Worm (Caenorhabditis elegans) whole organism, young adult: ENCODE measurements around the gene srbc-20.

ENCODE experiments used
- F23B12.7 ChIP-seq: sonication (generic microtip); optimal IDR thresholded peaks from 2 replicates; lab custom pipeline; 2017; ENCODE audit warnings: missing genetic modification characterization, mild to moderate bottlenecking, missing compliant biosample characterization, antibody characterized with exemption, moderate library complexity; ENCODE audit not compliant: insufficient read depth
- ama-1 ChIP-seq, 3 experiments: fragments of 150-350 bp in 1 of 3; sonication (generic microtip) in 2 of 3; optimal IDR thresholded peaks; 2 replicates each; lab custom pipeline; 2014 to 2018; ENCODE audit warnings: missing biosample characterization in 2 of 3, missing genetic modification characterization in 2 of 3, missing genetic modification reagents in 2 of 3
- attf-5 ChIP-seq: fragments of 200-800 bp; sonication (Bioruptor generic); optimal IDR thresholded peaks from 2 replicates; lab custom pipeline; 2018; ENCODE audit warnings: mild to moderate bottlenecking, missing genetic modification characterization, missing compliant biosample characterization
- egl-44 ChIP-seq: fragments of 200-800 bp; sonication (Bioruptor generic); IDR thresholded peaks from 2 replicates; pipeline ENCODE4 v1.3.6; 2022; ENCODE audit warnings: missing genetic modification reagents, missing genetic modification characterization, missing compliant biosample characterization
- lag-1 ChIP-seq: fragments of 200-800 bp; sonication (Bioruptor generic); IDR thresholded peaks from 2 replicates; pipeline ENCODE4 v1.3.6; 2022; ENCODE audit warnings: missing genetic modification reagents, missing genetic modification characterization, missing compliant biosample characterization
- let-526 ChIP-seq: fragments of 200-800 bp; sonication (Bioruptor generic); IDR thresholded peaks from 2 replicates; pipeline ENCODE4 v1.3.6; 2022; ENCODE audit warnings: missing genetic modification reagents, missing genetic modification characterization, missing compliant biosample characterization
- mcd-1 ChIP-seq: fragments of 200-800 bp; sonication (Bioruptor generic); IDR thresholded peaks from 2 replicates; pipeline ENCODE4 v1.3.6; 2022; ENCODE audit warnings: missing genetic modification reagents, missing genetic modification characterization, missing compliant biosample characterization
- nfya-1 ChIP-seq: sonication (generic microtip); optimal IDR thresholded peaks from 2 replicates; lab custom pipeline; 2017; ENCODE audit warnings: antibody characterized with exemption, missing compliant biosample characterization, missing genetic modification characterization, borderline replicate concordance; ENCODE audit not compliant: insufficient read depth
- ztf-28 ChIP-seq: fragments of 200-800 bp; sonication (Bioruptor generic); IDR thresholded peaks from 2 replicates; pipeline ENCODE4 v1.3.6; 2022; ENCODE audit warnings: missing genetic modification reagents, missing genetic modification characterization, missing compliant biosample characterization

- TF ChIP-seq lag-1 (GFP tag; lab: Robert Waterston, UW), result no peak
- no peak for TF ChIP-seq attf-5 (GFP tag; lab: Kevin White, UChicago)
- TF ChIP-seq egl-44 (GFP tag; lab: Robert Waterston, UW), result no peak
- no peak for TF ChIP-seq let-526 (GFP tag; lab: Robert Waterston, UW)
- TF ChIP-seq ama-1 (optimal IDR thresholded peaks at IDR 0.05; lab: Kevin White, UChicago), result no peak
- no peak for TF ChIP-seq ama-1 (GFP tag; optimal IDR thresholded peaks at IDR 0.05; lab: Kevin White, UChicago)
- TF ChIP-seq ztf-28 (GFP tag; lab: Robert Waterston, UW), result no peak
- TF ChIP-seq nfya-1, result no peak
- no peak for TF ChIP-seq F23B12.7 (tag; lab: Kevin White, UChicago)
- TF ChIP-seq mcd-1 (GFP tag; lab: Robert Waterston, UW), result no peak
Observed at ce11 chrV:2132675-2133074, 14.2 kb upstream of the srbc-20 start.
